Worm (Caenorhabditis elegans) whole organism, L4/young adult: ENCODE results near the gene F33G12.3.

Experiments
- W03F9.2 ChIP-seq: fragments of 150-350 bp; optimal IDR thresholded peaks from 2 replicates; lab custom pipeline; 2014; ENCODE audit warnings: missing biosample characterization, missing genetic modification characterization
- dao-5 ChIP-seq: sonication (generic microtip); optimal IDR thresholded peaks from 2 replicates; lab custom pipeline; 2016; ENCODE audit warnings: missing genotype, missing genetic modification characterization, moderate library complexity, missing compliant biosample characterization
- him-1 ChIP-seq: sonication (generic microtip); optimal IDR thresholded peaks from 2 replicates; lab custom pipeline; 2016; ENCODE audit warnings: missing genotype, missing genetic modification reagents, missing genetic modification characterization, missing compliant biosample characterization

The F33G12.3 gene

ce11 chrII:5050776-5051175, 16.9 kb upstream of the F33G12.3 start:
- TF ChIP-seq him-1 (tag; lab: Kevin White, UChicago) (no peak), dao-5 (no peak), W03F9.2 (tag; lab: Kevin White, UChicago) (no peak)

ce11 chrII:5049865-5050342, 16.1 kb upstream of the F33G12.3 start, which contains the start of gene F33G12.6:
Gene F33G12.6, plus strand, starts transcription at chrII:5049915.
- TF ChIP-seq dao-5 (no peak), W03F9.2 (tag; lab: Kevin White, UChicago) (no peak), him-1 (tag; lab: Kevin White, UChicago) (no peak)

- no peak for TF ChIP-seq dao-5
- TF ChIP-seq W03F9.2 (tag; lab: Kevin White, UChicago): no peak
- TF ChIP-seq him-1 (tag; lab: Kevin White, UChicago): no peak
Observed at ce11 chrII:5049249-5049648, 15.4 kb upstream of the F33G12.3 start.

- no peak for TF ChIP-seq W03F9.2 (tag; lab: Kevin White, UChicago)
- no peak for TF ChIP-seq him-1 (tag; lab: Kevin White, UChicago)
- no peak for TF ChIP-seq dao-5
Observed at ce11 chrII:5048185-5048795, 14.5 kb upstream of the F33G12.3 start.

- TF ChIP-seq W03F9.2 (tag; lab: Kevin White, UChicago): no peak
- no peak for TF ChIP-seq dao-5
- no peak for TF ChIP-seq him-1 (tag; lab: Kevin White, UChicago)
Observed at ce11 chrII:5047279-5047678, 13.4 kb upstream of the F33G12.3 start.

- TF ChIP-seq W03F9.2 (tag; lab: Kevin White, UChicago) (no peak), him-1 (tag; lab: Kevin White, UChicago) (no peak), dao-5 (no peak)
Observed at ce11 chrII:5046209-5047200, 12.7 kb upstream of the F33G12.3 start.

- TF ChIP-seq W03F9.2 (tag; lab: Kevin White, UChicago) (no peak), dao-5 (no peak), him-1 (tag; lab: Kevin White, UChicago) (no peak)
Observed at ce11 chrII:5042381-5042930, 8.6 kb upstream of the F33G12.3 start.

ce11 chrII:5040631-5041156, 6.9 kb upstream of the F33G12.3 start, which contains the start of gene F33G12.7:
Gene F33G12.7, minus strand, starts transcription at chrII:5040681.
- no peak for TF ChIP-seq W03F9.2 (tag; lab: Kevin White, UChicago)
- TF ChIP-seq him-1 (tag; lab: Kevin White, UChicago): no peak
- no peak for TF ChIP-seq dao-5

- no peak for TF ChIP-seq dao-5
- TF ChIP-seq him-1 (tag; lab: Kevin White, UChicago): no peak
- TF ChIP-seq W03F9.2 (tag; lab: Kevin White, UChicago): no peak
Observed at ce11 chrII:5039912-5040311, 6.1 kb upstream of the F33G12.3 start, which contains the start of gene golg-2. Gene golg-2, minus strand, starts transcription at chrII:5040091.

ce11 chrII:5036128-5036527, 2.3 kb upstream of the F33G12.3 start, which contains the start of gene lrr-1:
Gene lrr-1, minus strand, starts transcription at chrII:5036439.
- TF ChIP-seq him-1 (tag; lab: Kevin White, UChicago) (no peak), W03F9.2 (tag; lab: Kevin White, UChicago) (no peak), dao-5 (no peak)

ce11 chrII:5032669-5033068, 1.2 kb downstream of the F33G12.3 start:
- TF ChIP-seq W03F9.2 (tag; lab: Kevin White, UChicago): no peak
- TF ChIP-seq him-1 (tag; lab: Kevin White, UChicago): peak; percentile 54
- peak; percentile 59 for TF ChIP-seq dao-5

ce11 chrII:5031612-5032011, 2.2 kb downstream of the F33G12.3 start, which contains the start of gene wdr-83:
Gene wdr-83, minus strand, starts transcription at chrII:5031712.
- TF ChIP-seq him-1 (tag; lab: Kevin White, UChicago): no peak
- no peak for TF ChIP-seq dao-5
- TF ChIP-seq W03F9.2 (tag; lab: Kevin White, UChicago): no peak

- TF ChIP-seq him-1 (tag; lab: Kevin White, UChicago): no peak
- TF ChIP-seq dao-5: no peak
- no peak for TF ChIP-seq W03F9.2 (tag; lab: Kevin White, UChicago)
Observed at ce11 chrII:5027952-5028351, 5.9 kb downstream of the F33G12.3 start.
